Worm (Caenorhabditis elegans): ENCODE data around the gene F40F12.9.

ce11 chrIII:9867780-9868503 lies 43.2 kb upstream of the F40F12.9 start, which contains the start of gene dhhc-4:
- TF ChIP-seq skn-1 (tag; optimal IDR thresholded peaks at IDR 0.05) (no peak), ZK546.5 (tag; optimal IDR thresholded peaks at IDR 0.05) (no peak), lin-39 (tag; optimal IDR thresholded peaks at IDR 0.05) (no peak), snpc-4 (tag; optimal IDR thresholded peaks at IDR 0.05) (peak; percentile 25), ceh-16 (tag; optimal IDR thresholded peaks at IDR 0.05) (no peak)

Measured in whole organism, L2 larva.